Fruit fly (Drosophila melanogaster): Measurements from ENCODE around the gene ATP7.
A peak's percentile ranks its signal among the peaks of the same experiment; 100 is the strongest.

ATP7 gene

DNA sequence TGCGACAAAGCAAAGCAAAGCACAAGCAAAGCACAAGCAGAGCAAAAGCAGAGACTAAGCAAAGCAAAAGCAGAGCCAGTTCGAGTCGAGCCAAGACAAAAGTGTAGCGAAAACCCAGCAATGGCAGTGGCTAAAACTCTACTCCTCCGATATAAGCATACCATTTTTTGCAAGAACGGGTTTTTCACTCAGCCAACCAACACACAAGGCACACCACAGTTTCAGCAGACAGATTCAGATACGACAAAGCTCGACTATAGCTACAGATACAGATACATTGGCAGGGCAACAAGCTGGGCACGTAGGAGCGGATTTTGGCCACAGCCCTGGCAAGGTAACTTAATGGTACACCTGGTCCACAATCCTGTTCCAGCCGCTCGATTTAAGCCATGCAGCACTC, 58.8 kb downstream of the ATP7 start:
- TF ChIP-seq CG6792 (GFP tag; optimal IDR thresholded peaks at IDR 0.05) (no peak), CG11902 (GFP tag; optimal IDR thresholded peaks at IDR 0.05) (no peak), Ets96B (tag; optimal IDR thresholded peaks at IDR 0.05) (no peak), Lpt (GFP tag; optimal IDR thresholded peaks at IDR 0.05) (peak; percentile 34), Eip78C (GFP tag) (peak; percentile 56), CG11762 (GFP tag; optimal IDR thresholded peaks at IDR 0.05; ENCODE audit: insufficient read depth) (no peak), eg (GFP tag; IDR thresholded peaks at IDR 0.05) (no peak), fd85E (GFP tag; optimal IDR thresholded peaks at IDR 0.05) (no peak), CG9139 (GFP tag; optimal IDR thresholded peaks at IDR 0.05) (no peak), dsx (GFP tag; optimal IDR thresholded peaks at IDR 0.05; ENCODE audit: poor library complexity, severe bottlenecking) (peak; percentile 12), net (GFP tag; optimal IDR thresholded peaks at IDR 0.05) (no peak), CG10669 (GFP tag; optimal IDR thresholded peaks at IDR 0.05) (no peak), Sox14 (GFP tag; optimal IDR thresholded peaks at IDR 0.05) (no peak), Ets21C (GFP tag; optimal IDR thresholded peaks at IDR 0.05) (no peak), Blimp-1 (GFP tag; optimal IDR thresholded peaks at IDR 0.05) (no peak), CG3032 (tag; optimal IDR thresholded peaks at IDR 0.05) (no peak), CG1621 (tag; optimal IDR thresholded peaks at IDR 0.05) (no peak), dac (GFP tag; optimal IDR thresholded peaks at IDR 0.05) (no peak), ss (GFP tag; optimal IDR thresholded peaks at IDR 0.05) (peak in 1 of 2 experiments; percentile 27), CG8119 (GFP tag; IDR thresholded peaks at IDR 0.05) (no peak), Gug (GFP tag; IDR thresholded peaks at IDR 0.05) (no peak), cyc (GFP tag; optimal IDR thresholded peaks at IDR 0.05) (no peak), Met (GFP tag; optimal IDR thresholded peaks at IDR 0.05) (no peak), CG6854 (GFP tag; optimal IDR thresholded peaks at IDR 0.05) (peak; percentile 41), salr (GFP tag; optimal IDR thresholded peaks at IDR 0.05) (no peak), CG11294 (GFP tag; IDR thresholded peaks at IDR 0.05) (no peak), lz (GFP tag; optimal IDR thresholded peaks at IDR 0.05) (no peak), Sox102F (GFP tag; optimal IDR thresholded peaks at IDR 0.05) (no peak), fkh (GFP tag; optimal IDR thresholded peaks at IDR 0.05) (no peak), Eip75B (GFP tag; optimal IDR thresholded peaks at IDR 0.05) (no peak), CG6276 (GFP tag; optimal IDR thresholded peaks at IDR 0.05) (no peak), CG10631 (GFP tag; optimal IDR thresholded peaks at IDR 0.05) (no peak), Eip93F (GFP tag; optimal IDR thresholded peaks at IDR 0.05) (no peak), Sox15 (GFP tag; optimal IDR thresholded peaks at IDR 0.05) (no peak), CG3919 (GFP tag; optimal IDR thresholded peaks at IDR 0.05) (no peak), Hr38 (GFP tag; optimal IDR thresholded peaks at IDR 0.05) (no peak), CG4318 (GFP tag; optimal IDR thresholded peaks at IDR 0.05) (no peak), achi (GFP tag; optimal IDR thresholded peaks at IDR 0.05) (no peak), spab (GFP tag; optimal IDR thresholded peaks at IDR 0.05) (no peak), CG6163 (GFP tag; IDR thresholded peaks at IDR 0.05) (0 out of 3 replicates have a peak, but pooled peaks have one; percentile 12), CG15336 (GFP tag; IDR thresholded peaks at IDR 0.05) (no peak), CG32006 (GFP tag; optimal IDR thresholded peaks at IDR 0.05) (no peak), Smox (GFP tag; optimal IDR thresholded peaks at IDR 0.05) (no peak), Hr4 (GFP tag; optimal IDR thresholded peaks at IDR 0.05) (no peak)

Data from whole organism, prepupa.